Fruit fly (Drosophila melanogaster) whole organism, wandering third instar larva: ENCODE data around the gene nmo.

Source experiments
- Abd-B ChIP-seq: fragments of >200 bp; optimal IDR thresholded peaks from 2 replicates; lab custom pipeline; 2017; ENCODE audit warnings: missing biosample characterization, missing genetic modification characterization
- CG32264 ChIP-seq: fragments of 200-800 bp; sonication (Bioruptor generic); optimal IDR thresholded peaks from 2 replicates; lab custom pipeline; 2016; ENCODE audit warnings: missing biosample characterization, missing genetic modification characterization
- CG9705 ChIP-seq: fragments of 200-800 bp; sonication (Bioruptor generic); optimal IDR thresholded peaks from 2 replicates; lab custom pipeline; 2018; ENCODE audit warnings: missing biosample characterization, mild to moderate bottlenecking, missing genetic modification characterization
- CrebA ChIP-seq: fragments of 200-800 bp; sonication (Bioruptor generic); optimal IDR thresholded peaks from 2 replicates; lab custom pipeline; 2016; ENCODE audit warnings: missing biosample characterization, mild to moderate bottlenecking, missing genetic modification characterization, borderline replicate concordance
- Dfd ChIP-seq: fragments of >200 bp; optimal IDR thresholded peaks from 2 replicates; lab custom pipeline; 2017; ENCODE audit warnings: missing biosample characterization, missing genetic modification characterization
- Dif ChIP-seq: fragments of 200-275, 200-300 bp; sonication (Bioruptor generic); optimal IDR thresholded peaks from 2 replicates; lab custom pipeline; 2018; ENCODE audit warnings: missing biosample characterization, missing genetic modification characterization; ENCODE audit not compliant: partially characterized antibody
- HLH106 ChIP-seq: fragments of 200-800 bp; optimal IDR thresholded peaks from 3 replicates; lab custom pipeline; 2019; ENCODE audit warnings: missing biosample characterization, mild to moderate bottlenecking, missing genetic modification characterization, moderate library complexity
- Hnf4 ChIP-seq: fragments of 200-800 bp; sonication (Bioruptor generic); optimal IDR thresholded peaks from 2 replicates; lab custom pipeline; 2016; ENCODE audit warnings: missing biosample characterization, mild to moderate bottlenecking, missing genetic modification characterization
- Hr78 ChIP-seq: fragments of >200 bp; optimal IDR thresholded peaks from 2 replicates; lab custom pipeline; 2017; ENCODE audit warnings: missing biosample characterization, missing genetic modification characterization
- Hr83 ChIP-seq: fragments of 200-300 bp; sonication (Bioruptor generic); optimal IDR thresholded peaks from 2 replicates; lab custom pipeline; 2016; ENCODE audit warnings: missing biosample characterization, mild to moderate bottlenecking, missing genetic modification characterization, moderate library complexity; ENCODE audit not compliant: poor library complexity, severe bottlenecking
- Jra ChIP-seq: sonication (Bioruptor generic); optimal IDR thresholded peaks from 2 replicates; lab custom pipeline; 2016; ENCODE audit warnings: missing biosample characterization, missing genetic modification characterization
- Mio ChIP-seq: sonication (Bioruptor generic); optimal IDR thresholded peaks from 2 replicates; lab custom pipeline; 2016; ENCODE audit warnings: missing biosample characterization, missing genetic modification characterization
- Myc ChIP-seq: fragments of >200 bp; optimal IDR thresholded peaks from 2 replicates; lab custom pipeline; 2017
- N ChIP-seq: fragments of >200 bp; optimal IDR thresholded peaks from 2 replicates; lab custom pipeline; 2018; ENCODE audit warnings: missing biosample characterization, missing external identifiers, missing genetic modification characterization
- OdsH ChIP-seq: fragments of 200-800 bp; sonication (Bioruptor generic); optimal IDR thresholded peaks from 2 replicates; lab custom pipeline; 2016; ENCODE audit warnings: missing biosample characterization, mild to moderate bottlenecking, missing genetic modification characterization
- Rel ChIP-seq, 2 experiments: fragments of 200-800 bp; sonication (Bioruptor generic) in 1 of 2; optimal IDR thresholded peaks; 2 replicates in 1 of 2; 3 replicates in 1 of 2; lab custom pipeline; 2016 to 2019; ENCODE audit warnings: mild to moderate bottlenecking in 2 of 2, missing biosample characterization in 2 of 2, missing genetic modification characterization in 2 of 2, moderate library complexity in 1 of 2
- Sp1 ChIP-seq: fragments of 200-800 bp; sonication (Bioruptor generic); optimal IDR thresholded peaks from 3 replicates; lab custom pipeline; 2019; ENCODE audit warnings: missing biosample characterization, mild to moderate bottlenecking, missing genetic modification characterization, moderate library complexity
- Vsx2 ChIP-seq: fragments of 200-300, 225-300 bp; sonication (Bioruptor generic); optimal IDR thresholded peaks from 2 replicates; lab custom pipeline; 2018; ENCODE audit warnings: missing biosample characterization, missing genetic modification characterization; ENCODE audit not compliant: partially characterized antibody
- br ChIP-seq: fragments of 200-800 bp; sonication (Bioruptor generic); optimal IDR thresholded peaks from 2 replicates; lab custom pipeline; 2016; ENCODE audit warnings: missing biosample characterization, missing genetic modification characterization
- brk ChIP-seq: fragments of 200-800 bp; sonication (Bioruptor generic); optimal IDR thresholded peaks from 2 replicates; lab custom pipeline; 2016; ENCODE audit warnings: missing biosample characterization, mild to moderate bottlenecking, missing genetic modification characterization
- dl ChIP-seq, 2 experiments: fragments of 175-275, 200-275 bp in 1 of 2; fragments of 200-275 bp in 1 of 2; sonication (Bioruptor generic); optimal IDR thresholded peaks; lab custom pipeline; 2018; ENCODE audit warnings: mild to moderate bottlenecking in 2 of 2, missing biosample characterization in 2 of 2, missing genetic modification characterization in 2 of 2, moderate library complexity in 2 of 2; ENCODE audit not compliant: partially characterized antibody in 2 of 2, insufficient read depth in 1 of 2
- dmrt93B ChIP-seq: fragments of 200-800 bp; sonication (Bioruptor generic); optimal IDR thresholded peaks from 2 replicates; lab custom pipeline; 2018; ENCODE audit warnings: missing biosample characterization, mild to moderate bottlenecking, missing genetic modification characterization
- dsf ChIP-seq: sonication (Bioruptor generic); optimal IDR thresholded peaks from 2 replicates; lab custom pipeline; 2016; ENCODE audit warnings: missing biosample characterization, missing genetic modification characterization, borderline replicate concordance
- ey ChIP-seq: fragments of 200-800 bp; sonication (Bioruptor generic); optimal IDR thresholded peaks from 2 replicates; lab custom pipeline; 2016; ENCODE audit warnings: missing biosample characterization, missing genetic modification characterization
- foxo ChIP-seq, 2 experiments: fragments of 200-800 bp; sonication (Bioruptor generic); optimal IDR thresholded peaks; 2 replicates in 1 of 2; 3 replicates in 1 of 2; lab custom pipeline; 2016 to 2017; ENCODE audit warnings: missing biosample characterization in 2 of 2, missing genetic modification characterization in 2 of 2
- fru ChIP-seq: fragments of 200-800 bp; sonication (Bioruptor generic); optimal IDR thresholded peaks from 3 replicates; lab custom pipeline; 2016; ENCODE audit warnings: missing biosample characterization, mild to moderate bottlenecking, missing genetic modification characterization
- h ChIP-seq: fragments of 200-800 bp; sonication (Bioruptor generic); optimal IDR thresholded peaks from 3 replicates; lab custom pipeline; 2016; ENCODE audit warnings: missing biosample characterization, mild to moderate bottlenecking, missing genetic modification characterization
- jim ChIP-seq: fragments of 175-275, 200-325 bp; sonication (Bioruptor generic); optimal IDR thresholded peaks from 2 replicates; lab custom pipeline; 2016; ENCODE audit warnings: missing biosample characterization, mild to moderate bottlenecking, missing genetic modification characterization
- lola ChIP-seq: fragments of >200 bp; optimal IDR thresholded peaks from 2 replicates; lab custom pipeline; 2017; ENCODE audit warnings: missing biosample characterization, missing genetic modification characterization
- pan ChIP-seq: fragments of >200 bp; optimal IDR thresholded peaks from 2 replicates; lab custom pipeline; 2017
- psq ChIP-seq: fragments of 200-800 bp; sonication (Bioruptor generic); optimal IDR thresholded peaks from 3 replicates; lab custom pipeline; 2017; ENCODE audit warnings: missing biosample characterization, mild to moderate bottlenecking, missing genetic modification characterization, moderate library complexity
- rgr ChIP-seq: fragments of 200-800 bp; sonication (Bioruptor generic); optimal IDR thresholded peaks from 3 replicates; lab custom pipeline; 2016; ENCODE audit warnings: missing biosample characterization, mild to moderate bottlenecking, missing genetic modification characterization
- sage ChIP-seq: fragments of 200-800 bp; sonication (Bioruptor generic); optimal IDR thresholded peaks from 2 replicates; lab custom pipeline; 2016; ENCODE audit warnings: missing biosample characterization, mild to moderate bottlenecking, missing genetic modification characterization
- sv ChIP-seq: fragments of 200-800 bp; sonication (Bioruptor generic); optimal IDR thresholded peaks from 3 replicates; lab custom pipeline; 2016; ENCODE audit warnings: missing biosample characterization, missing genetic modification characterization
- tai ChIP-seq: sonication (Bioruptor generic); optimal IDR thresholded peaks from 2 replicates; lab custom pipeline; 2016; ENCODE audit warnings: missing biosample characterization, missing genetic modification characterization
- usp ChIP-seq: fragments of >200 bp; optimal IDR thresholded peaks from 2 replicates; lab custom pipeline; 2017; ENCODE audit warnings: missing biosample characterization, missing genetic modification characterization
- woc ChIP-seq: sonication (Bioruptor generic); optimal IDR thresholded peaks from 2 replicates; lab custom pipeline; 2016; ENCODE audit warnings: missing biosample characterization, mild to moderate bottlenecking, missing genetic modification characterization

Gene nmo

DNA sequence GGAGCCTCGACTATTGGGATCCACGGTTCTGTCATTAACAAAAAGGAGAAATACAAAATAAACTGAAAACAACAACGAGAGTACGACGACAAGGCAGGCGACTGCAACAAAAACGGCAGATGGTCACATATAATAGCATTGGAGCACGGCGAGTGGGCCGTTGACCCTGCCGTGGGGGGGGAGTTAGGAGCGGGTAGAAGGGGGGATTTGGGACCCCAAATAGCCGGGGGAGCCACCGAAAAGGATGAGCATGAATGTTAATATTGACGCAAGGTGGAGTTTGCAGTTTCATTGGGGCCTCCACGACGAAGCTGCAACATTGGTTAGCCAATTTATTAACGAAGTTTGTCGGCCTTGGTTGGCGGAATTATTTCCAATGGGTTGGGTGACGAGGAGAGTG is 14.0 kb downstream of the nmo start:
- no peak for TF ChIP-seq Rel (GFP tag; optimal IDR thresholded peaks at IDR 0.05; lab: Kevin White, UChicago)
- peak; percentile 11 for TF ChIP-seq Rel (tag; optimal IDR thresholded peaks at IDR 0.05; lab: Kevin White, UChicago)
- no peak for TF ChIP-seq br
- TF ChIP-seq Vsx2 (GFP tag; lab: Kevin White, UChicago): no peak
- TF ChIP-seq, all 38 proteins: peak for 1

- TF ChIP-seq HLH106: peak; percentile 68
- peak; percentile 67 for TF ChIP-seq h (GFP tag; lab: Kevin White, UChicago)
- no peak for TF ChIP-seq Jra (GFP tag; lab: Kevin White, UChicago)
- TF ChIP-seq brk (GFP tag; lab: Kevin White, UChicago): peak; percentile 0
- TF ChIP-seq CG9705 (GFP tag; lab: Kevin White, UChicago): peak; percentile 1
- TF ChIP-seq Vsx2 (GFP tag; lab: Kevin White, UChicago): peak; percentile 50
- TF ChIP-seq Sp1 (GFP tag; lab: Kevin White, UChicago): peak; percentile 78
- no peak for TF ChIP-seq Dfd
- no peak for TF ChIP-seq dsf (GFP tag; lab: Kevin White, UChicago)
- peak; percentile 67 for TF ChIP-seq fru (GFP tag; lab: Kevin White, UChicago)
- peak; percentile 51 for TF ChIP-seq dmrt93B (GFP tag; lab: Kevin White, UChicago)
- no peak for TF ChIP-seq N (GFP tag; lab: Kevin White, UChicago)
- no peak for TF ChIP-seq Mio
- peak; percentile 81 for TF ChIP-seq woc (GFP tag; lab: Kevin White, UChicago)
- peak; percentile 60 for TF ChIP-seq CrebA (GFP tag; lab: Kevin White, UChicago)
- TF ChIP-seq Abd-B (GFP tag; lab: Kevin White, UChicago): no peak
- TF ChIP-seq Hnf4: no peak
- TF ChIP-seq sv: no peak
- peak; percentile 41 for TF ChIP-seq rgr (GFP tag; lab: Kevin White, UChicago)
- no peak for TF ChIP-seq Hr78
- TF ChIP-seq OdsH (GFP tag; lab: Kevin White, UChicago): peak; percentile 39
- TF ChIP-seq dl (GFP tag; optimal IDR thresholded peaks at IDR 0.05; lab: Kevin White, UChicago; ENCODE audit: insufficient read depth in 1 of 2, partially characterized antibody in 2 of 2): peak in 1 of 2 experiments; percentile 36
- no peak for TF ChIP-seq Hr83 (GFP tag; lab: Kevin White, UChicago)
- no peak for TF ChIP-seq pan (lab: Kevin White, UChicago)
- TF ChIP-seq Dif (GFP tag; lab: Kevin White, UChicago): no peak
- TF ChIP-seq foxo (GFP tag; optimal IDR thresholded peaks at IDR 0.05; lab: Kevin White, UChicago): peak; percentile 38 to 56
- TF ChIP-seq usp (GFP tag; lab: Kevin White, UChicago): no peak
- TF ChIP-seq lola: no peak
- peak; percentile 65 for TF ChIP-seq psq (GFP tag; lab: Kevin White, UChicago)
- no peak for TF ChIP-seq CG32264 (GFP tag; lab: Kevin White, UChicago)
- peak; percentile 31 for TF ChIP-seq br
- peak; percentile 70 for TF ChIP-seq jim (GFP tag; lab: Kevin White, UChicago)
- peak; percentile 28 for TF ChIP-seq sage (GFP tag; lab: Kevin White, UChicago)
- peak; percentile 8 for TF ChIP-seq ey
- peak; percentile 41 for TF ChIP-seq Rel (GFP tag; optimal IDR thresholded peaks at IDR 0.05; lab: Kevin White, UChicago)
- TF ChIP-seq Rel (tag; optimal IDR thresholded peaks at IDR 0.05; lab: Kevin White, UChicago): peak; percentile 82
- TF ChIP-seq tai (GFP tag; lab: Kevin White, UChicago): peak; percentile 2
- TF ChIP-seq, all 38 proteins: peak for 21
These were observed 14.9 kb downstream of the nmo start for dm6 chr3L:7993570-7994319.

DNA sequence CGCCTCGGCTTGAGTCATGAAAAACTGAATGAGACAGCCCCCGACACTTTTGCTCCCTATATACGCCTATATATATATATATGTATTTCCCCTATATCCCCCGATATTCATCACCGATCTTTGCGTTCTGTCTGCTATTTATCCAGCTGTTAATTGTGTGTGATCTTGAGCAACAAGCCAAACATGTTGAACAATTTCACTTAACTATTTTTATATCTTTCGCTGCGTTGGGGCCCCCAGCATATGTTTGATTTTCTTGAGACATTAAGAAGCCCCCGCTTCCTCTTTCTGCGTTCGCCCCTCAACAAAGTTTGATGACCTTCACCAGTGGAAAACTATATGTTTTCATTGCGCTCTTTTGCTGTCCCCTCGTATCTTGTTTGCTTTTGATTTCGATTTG is 17.5 kb downstream of the nmo start:
- TF ChIP-seq CrebA (GFP tag; lab: Kevin White, UChicago) (no peak), Myc (lab: Kevin White, UChicago) (no peak), CG32264 (GFP tag; lab: Kevin White, UChicago) (no peak), Hr78 (no peak), Hnf4 (no peak), ey (no peak), dmrt93B (GFP tag; lab: Kevin White, UChicago) (no peak)
- TF ChIP-seq, all 38 proteins: peak for 0
